Fruit fly (Drosophila melanogaster) whole organism, embryonic: ENCODE data around the gene mag.

Experiments used
- Abd-B ChIP-seq: fragments of 200-800 bp; sonication (Bioruptor generic); optimal IDR thresholded peaks from 2 replicates; lab custom pipeline; 2018; ENCODE audit warnings: missing biosample characterization, mild to moderate bottlenecking, missing genetic modification characterization, moderate library complexity
- Asciz ChIP-seq: fragments of 200-800 bp; sonication (Bioruptor generic); optimal IDR thresholded peaks from 2 replicates; lab custom pipeline; 2017; ENCODE audit warnings: missing biosample characterization, mild to moderate bottlenecking, missing genetic modification characterization, missing genetic modification reagents
- Blimp-1 ChIP-seq: fragments of 200-800 bp; sonication (Bioruptor generic); optimal IDR thresholded peaks from 3 replicates; lab custom pipeline; 2018; ENCODE audit warnings: missing biosample characterization, missing genetic modification characterization, mild to moderate bottlenecking, moderate library complexity, missing genetic modification reagents
- CG11504 ChIP-seq: fragments of 200-800 bp; sonication (Bioruptor generic); optimal IDR thresholded peaks from 3 replicates; lab custom pipeline; 2019; ENCODE audit warnings: missing biosample characterization, mild to moderate bottlenecking, missing genetic modification characterization, moderate library complexity
- CG13624 ChIP-seq: fragments of 200-800 bp; sonication (Bioruptor generic); optimal IDR thresholded peaks from 2 replicates; lab custom pipeline; 2016; ENCODE audit warnings: missing biosample characterization, missing genetic modification characterization
- CG14014 ChIP-seq: fragments of 200-800 bp; sonication (Bioruptor generic); IDR thresholded peaks from 2 replicates; pipeline ENCODE4 v1.3.6; 2022; ENCODE audit warnings: missing biosample characterization, missing genetic modification characterization
- CG14667 ChIP-seq: fragments of 200-800 bp; sonication (Bioruptor generic); IDR thresholded peaks from 2 replicates; pipeline ENCODE4 v1.3.6; 2022; ENCODE audit warnings: missing biosample characterization, missing genetic modification characterization
- CG14710 ChIP-seq: fragments of 200-800 bp; sonication (Bioruptor generic); optimal IDR thresholded peaks from 3 replicates; lab custom pipeline; 2019; ENCODE audit warnings: missing biosample characterization, mild to moderate bottlenecking, missing genetic modification characterization, moderate library complexity
- CG1529 ChIP-seq: fragments of 200-800 bp; sonication (Bioruptor generic); optimal IDR thresholded peaks from 3 replicates; lab custom pipeline; 2018; ENCODE audit warnings: missing biosample characterization, missing genetic modification characterization
- CG17912 ChIP-seq: fragments of 200-800 bp; sonication (Bioruptor generic); optimal IDR thresholded peaks from 2 replicates; lab custom pipeline; 2018; ENCODE audit warnings: missing biosample characterization, mild to moderate bottlenecking, missing genetic modification characterization
- CG1792 ChIP-seq: fragments of 200-800 bp; sonication (Bioruptor generic); optimal IDR thresholded peaks from 2 replicates; lab custom pipeline; 2016; ENCODE audit warnings: missing biosample characterization, missing genetic modification characterization
- CG18764 ChIP-seq: fragments of 200-800 bp; sonication (Bioruptor generic); optimal IDR thresholded peaks from 3 replicates; lab custom pipeline; 2016; ENCODE audit warnings: missing biosample characterization, missing genetic modification characterization
- CG3065 ChIP-seq: fragments of 200-800 bp; sonication (Bioruptor generic); optimal IDR thresholded peaks from 2 replicates; lab custom pipeline; 2016; ENCODE audit warnings: missing biosample characterization, missing genetic modification characterization
- CG3163 ChIP-seq: fragments of 200-800 bp; sonication (Bioruptor generic); optimal IDR thresholded peaks from 3 replicates; lab custom pipeline; 2016; ENCODE audit warnings: missing biosample characterization, missing genetic modification characterization
- CG6254 ChIP-seq: fragments of 200-800 bp; sonication (Bioruptor generic); optimal IDR thresholded peaks from 3 replicates; lab custom pipeline; 2017; ENCODE audit warnings: mild to moderate bottlenecking, missing biosample characterization, missing genetic modification reagents, missing genetic modification characterization
- CG6765 ChIP-seq: fragments of 200-800 bp; sonication (Bioruptor generic); optimal IDR thresholded peaks from 3 replicates; lab custom pipeline; 2017; ENCODE audit warnings: missing biosample characterization, mild to moderate bottlenecking, missing genetic modification characterization
- CG7963 ChIP-seq: fragments of 200-800 bp; sonication (Bioruptor generic); IDR thresholded peaks from 3 replicates; pipeline ENCODE4 v1.3.6; 2022; ENCODE audit warnings: missing biosample characterization, missing genetic modification characterization; ENCODE audit not compliant: partially characterized antibody
- CG8281 ChIP-seq: fragments of 200-800 bp; sonication (Bioruptor generic); optimal IDR thresholded peaks from 2 replicates; lab custom pipeline; 2018; ENCODE audit warnings: missing biosample characterization, mild to moderate bottlenecking, missing genetic modification characterization, moderate library complexity
- CG9215 ChIP-seq: fragments of 200-800 bp; sonication (Bioruptor generic); IDR thresholded peaks from 2 replicates; pipeline ENCODE4 v1.3.6; 2022; ENCODE audit warnings: missing biosample characterization, missing genetic modification characterization
- CG9797 ChIP-seq: fragments of 200-800 bp; sonication (Bioruptor generic); optimal IDR thresholded peaks from 3 replicates; lab custom pipeline; 2018; ENCODE audit warnings: missing biosample characterization, mild to moderate bottlenecking, missing genetic modification characterization
- CG9876 ChIP-seq: fragments of 200-800 bp; sonication (Bioruptor generic); optimal IDR thresholded peaks from 2 replicates; lab custom pipeline; 2016; ENCODE audit warnings: missing biosample characterization, missing genetic modification characterization
- CTCF ChIP-seq: fragments of 200-800 bp; sonication (Bioruptor generic); optimal IDR thresholded peaks from 2 replicates; lab custom pipeline; 2017; ENCODE audit warnings: missing biosample characterization, mild to moderate bottlenecking, missing genetic modification characterization, moderate library complexity
- Dp ChIP-seq: fragments of 200-800 bp; sonication (Bioruptor generic); optimal IDR thresholded peaks from 2 replicates; lab custom pipeline; 2018; ENCODE audit warnings: missing biosample characterization, mild to moderate bottlenecking, missing genetic modification characterization, moderate library complexity
- Elba2 ChIP-seq: fragments of 200-800 bp; sonication (Bioruptor generic); optimal IDR thresholded peaks from 3 replicates; lab custom pipeline; 2016; ENCODE audit warnings: missing biosample characterization, missing genetic modification characterization
- Fer2 ChIP-seq: fragments of 200-800 bp; sonication (Bioruptor generic); optimal IDR thresholded peaks from 2 replicates; lab custom pipeline; 2018; ENCODE audit warnings: missing biosample characterization, mild to moderate bottlenecking, missing genetic modification characterization, moderate library complexity
- H2.0 ChIP-seq: fragments of 200-800 bp; sonication (Bioruptor generic); IDR thresholded peaks from 2 replicates; pipeline ENCODE4 v1.3.6; 2022; ENCODE audit warnings: missing biosample characterization, missing genetic modification characterization
- Hand ChIP-seq: fragments of 200-800 bp; sonication (Bioruptor generic); optimal IDR thresholded peaks from 2 replicates; lab custom pipeline; 2017; ENCODE audit warnings: mild to moderate bottlenecking, missing biosample characterization, missing genetic modification reagents, missing genetic modification characterization
- Lim3 ChIP-seq: fragments of 200-800 bp; sonication (Bioruptor generic); IDR thresholded peaks from 2 replicates; pipeline ENCODE4 v1.3.6; 2022; ENCODE audit warnings: missing biosample characterization, missing genetic modification characterization
- Myb ChIP-seq: fragments of 200-800 bp; sonication (Bioruptor generic); optimal IDR thresholded peaks from 2 replicates; lab custom pipeline; 2016; ENCODE audit warnings: missing biosample characterization, missing genetic modification characterization
- NC2β ChIP-seq: fragments of 200-800 bp; sonication (Bioruptor generic); optimal IDR thresholded peaks from 2 replicates; lab custom pipeline; 2016; ENCODE audit warnings: missing biosample characterization, missing genetic modification characterization
- Sox100B ChIP-seq: fragments of 200-800 bp; sonication (Bioruptor generic); optimal IDR thresholded peaks from 3 replicates; lab custom pipeline; 2018; ENCODE audit warnings: missing biosample characterization, mild to moderate bottlenecking, missing genetic modification characterization
- TFAM ChIP-seq: fragments of 200-800 bp; sonication (Bioruptor generic); optimal IDR thresholded peaks from 2 replicates; lab custom pipeline; 2017; ENCODE audit warnings: missing biosample characterization, missing genetic modification characterization, inconsistent platforms
- ab ChIP-seq: fragments of 200-800 bp; sonication (Bioruptor generic); optimal IDR thresholded peaks from 2 replicates; lab custom pipeline; 2016; ENCODE audit warnings: missing biosample characterization, missing genetic modification characterization
- amos ChIP-seq: fragments of 200-800 bp; sonication (Bioruptor generic); IDR thresholded peaks from 2 replicates; pipeline ENCODE4 v1.3.6; 2022; ENCODE audit warnings: missing biosample characterization, missing genetic modification characterization; ENCODE audit not compliant: partially characterized antibody
- chinmo ChIP-seq: fragments of 200-800 bp; sonication (Bioruptor generic); IDR thresholded peaks from 4 replicates; pipeline ENCODE4 v1.3.6; 2022; ENCODE audit warnings: missing biosample characterization, missing genetic modification characterization; ENCODE audit not compliant: partially characterized antibody
- crc ChIP-seq: fragments of 200-800 bp; sonication (Bioruptor generic); optimal IDR thresholded peaks from 2 replicates; lab custom pipeline; 2016; ENCODE audit warnings: missing biosample characterization, missing genetic modification characterization
- dati ChIP-seq: fragments of 200-800 bp; sonication (Bioruptor generic); IDR thresholded peaks from 2 replicates; pipeline ENCODE4 v1.3.6; 2022; ENCODE audit warnings: missing biosample characterization, missing genetic modification characterization
- fd3F ChIP-seq: fragments of 200-800 bp; sonication (Bioruptor generic); optimal IDR thresholded peaks from 2 replicates; lab custom pipeline; 2018; ENCODE audit warnings: missing biosample characterization, mild to moderate bottlenecking, missing genetic modification characterization, moderate library complexity
- gcm ChIP-seq: fragments of 200-800 bp; sonication (Bioruptor generic); optimal IDR thresholded peaks from 2 replicates; lab custom pipeline; 2019; ENCODE audit warnings: missing biosample characterization, mild to moderate bottlenecking, missing genetic modification characterization, moderate library complexity
- ham ChIP-seq: fragments of 200-800 bp; sonication (Bioruptor generic); IDR thresholded peaks from 2 replicates; pipeline ENCODE4 v1.3.6; 2022; ENCODE audit warnings: missing biosample characterization, missing genetic modification characterization
- hbn ChIP-seq: fragments of 200-800 bp; sonication (Bioruptor generic); IDR thresholded peaks from 2 replicates; pipeline ENCODE4 v1.3.6; 2022; ENCODE audit warnings: missing biosample characterization, missing genetic modification characterization; ENCODE audit not compliant: partially characterized antibody
- inv ChIP-seq: fragments of 200-800 bp; sonication (Bioruptor generic); IDR thresholded peaks from 2 replicates; pipeline ENCODE4 v1.3.6; 2022; ENCODE audit warnings: missing biosample characterization, missing genetic modification characterization; ENCODE audit not compliant: partially characterized antibody
- onecut ChIP-seq: fragments of 200-800 bp; sonication (Bioruptor generic); IDR thresholded peaks from 2 replicates; pipeline ENCODE4 v1.3.6; 2022; ENCODE audit warnings: missing biosample characterization, missing genetic modification characterization
- p53 ChIP-seq: fragments of 200-800 bp; sonication (Bioruptor generic); optimal IDR thresholded peaks from 2 replicates; lab custom pipeline; 2016; ENCODE audit warnings: missing biosample characterization, missing genetic modification characterization
- pan ChIP-seq, 4 experiments: fragments of >200 bp in 3 of 4; fragments of 200-800 bp in 1 of 4; sonication (Bioruptor generic) in 1 of 4; optimal IDR thresholded peaks in 3 of 4; IDR thresholded peaks in 1 of 4; 2 replicates each; pipeline versions ENCODE4 v1.3.6 to Lab custom; 2017 to 2022; ENCODE audit warnings: missing biosample characterization in 2 of 4, missing genetic modification characterization in 2 of 4, mixed read lengths in 1 of 4
- row ChIP-seq: fragments of 200-800 bp; sonication (Bioruptor generic); IDR thresholded peaks from 3 replicates; pipeline ENCODE4 v1.3.6; 2022; ENCODE audit warnings: missing biosample characterization, missing genetic modification characterization
- salm ChIP-seq: fragments of 200-800 bp; sonication (Bioruptor generic); optimal IDR thresholded peaks from 2 replicates; lab custom pipeline; 2018; ENCODE audit warnings: missing biosample characterization, mild to moderate bottlenecking, missing genetic modification characterization
- toy ChIP-seq: fragments of 200-800 bp; sonication (Bioruptor generic); IDR thresholded peaks from 2 replicates; pipeline ENCODE4 v1.3.6; 2022; ENCODE audit warnings: missing biosample characterization, missing genetic modification characterization

Gene mag

dm6 chr3L:20441632-20442469, 18.6 kb upstream of the mag start, which contains the start of gene CG5910 (continued):
- TF ChIP-seq Myb (GFP tag; lab: Kevin White, UChicago) (peak; percentile 2), inv (GFP tag; lab: Robert Waterston, UW) (no peak), Sox100B (GFP tag; lab: Kevin White, UChicago) (peak; percentile 93), chinmo (no peak), CG9797 (GFP tag; lab: Kevin White, UChicago) (no peak), Hand (peak; percentile 90), crc (GFP tag; lab: Kevin White, UChicago) (no peak), dati (GFP tag; lab: Robert Waterston, UW) (no peak), Elba2 (GFP tag; lab: Kevin White, UChicago) (no peak), amos (GFP tag; lab: Robert Waterston, UW) (no peak), TFAM (GFP tag; lab: Kevin White, UChicago) (no peak), CTCF (peak; percentile 36), Dp (GFP tag; lab: Kevin White, UChicago) (no peak), Lim3 (GFP tag; lab: Robert Waterston, UW) (0 out of 2 replicates have a peak, but pooled peaks have one; percentile 19), CG1529 (GFP tag; lab: Kevin White, UChicago) (peak; percentile 68), ham (GFP tag; lab: Robert Waterston, UW) (0 out of 2 replicates have a peak, but pooled peaks have one; percentile 37), hbn (no peak), CG18764 (GFP tag; lab: Kevin White, UChicago) (peak; percentile 63), CG13624 (peak; percentile 16), CG17912 (no peak), Asciz (peak; percentile 78), row (peak; percentile 84), CG9876 (no peak), CG3163 (GFP tag; lab: Kevin White, UChicago) (peak; percentile 39), CG7963 (GFP tag; lab: Robert Waterston, UW) (no peak), p53 (no peak), CG11504 (tag; lab: Kevin White, UChicago) (peak; percentile 94), pan (optimal IDR thresholded peaks at IDR 0.05; lab: Kevin White, UChicago) (no peak), pan (GFP tag; optimal IDR thresholded peaks at IDR 0.05 in 1 of 2, IDR thresholded peaks at IDR 0.05 in 1 of 2) (peak in 1 of 2 experiments; percentile 73), toy (GFP tag; lab: Robert Waterston, UW) (peak; percentile 36; the same call in 1 of the 2 replicates), gcm (peak; percentile 89), CG6765 (GFP tag; lab: Kevin White, UChicago) (peak; percentile 88), CG8281 (tag; lab: Kevin White, UChicago) (peak; percentile 67), fd3F (GFP tag; lab: Kevin White, UChicago) (peak; percentile 79), CG1792 (no peak), CG3065 (peak; percentile 73), onecut (GFP tag; lab: Robert Waterston, UW) (no peak; the same call in 1 of the 2 replicates), Abd-B (GFP tag; lab: Kevin White, UChicago) (peak; percentile 89), Blimp-1 (GFP tag; lab: Kevin White, UChicago) (no peak), CG14014 (GFP tag; lab: Robert Waterston, UW) (peak; percentile 75), Fer2 (peak; percentile 74), CG14710 (peak; percentile 93), H2.0 (GFP tag; lab: Robert Waterston, UW) (peak; percentile 64), salm (tag; lab: Kevin White, UChicago) (peak; percentile 79), ab (GFP tag; lab: Kevin White, UChicago) (no peak), CG9215 (GFP tag; lab: Robert Waterston, UW) (peak; percentile 80), NC2β (GFP tag; lab: Kevin White, UChicago) (no peak), CG14667 (GFP tag; lab: Robert Waterston, UW) (peak; percentile 67; the same call in 1 of the 2 replicates), CG6254 (GFP tag; lab: Kevin White, UChicago) (peak; percentile 87)
